Fruit fly (Drosophila melanogaster) whole organism, embryonic: ENCODE data around the gene CG8892.

Source experiments
- Bteb2 ChIP-seq: fragments of 200-800 bp; sonication (Bioruptor generic); optimal IDR thresholded peaks from 2 replicates; lab custom pipeline; 2016; ENCODE audit warnings: missing biosample characterization, missing genetic modification characterization
- C15 ChIP-seq: fragments of 200-800 bp; sonication (Bioruptor generic); IDR thresholded peaks from 3 replicates; pipeline ENCODE4 v1.3.6; 2022; ENCODE audit warnings: missing biosample characterization, missing genetic modification characterization
- CG10209 ChIP-seq: fragments of 200-800 bp; sonication (Bioruptor generic); optimal IDR thresholded peaks from 3 replicates; lab custom pipeline; 2017; ENCODE audit warnings: missing biosample characterization, mild to moderate bottlenecking, missing genetic modification characterization, missing genetic modification reagents
- CG12236 ChIP-seq: fragments of 200-800 bp; sonication (Bioruptor generic); optimal IDR thresholded peaks from 2 replicates; lab custom pipeline; 2016; ENCODE audit warnings: missing biosample characterization, missing genetic modification characterization
- CG1233 ChIP-seq: fragments of 200-800 bp; sonication (Bioruptor generic); optimal IDR thresholded peaks from 4 replicates; lab custom pipeline; 2018; ENCODE audit warnings: missing biosample characterization, mild to moderate bottlenecking, missing genetic modification characterization
- CG13287 ChIP-seq: fragments of 200-800 bp; sonication (Bioruptor generic); IDR thresholded peaks from 2 replicates; pipeline ENCODE4 v1.3.6; 2022; ENCODE audit warnings: missing biosample characterization, missing genetic modification characterization; ENCODE audit not compliant: partially characterized antibody
- CG17186 ChIP-seq: fragments of 200-800 bp; sonication (Bioruptor generic); optimal IDR thresholded peaks from 3 replicates; lab custom pipeline; 2017; ENCODE audit warnings: missing biosample characterization, missing genetic modification reagents, missing genetic modification characterization
- CG18011 ChIP-seq: fragments of 200-800 bp; sonication (Bioruptor generic); optimal IDR thresholded peaks from 2 replicates; lab custom pipeline; 2017; ENCODE audit warnings: missing biosample characterization, missing genetic modification characterization, mild to moderate bottlenecking, moderate library complexity, missing genotype
- CG18262 ChIP-seq: fragments of 200-800 bp; optimal IDR thresholded peaks from 3 replicates; lab custom pipeline; 2019; ENCODE audit warnings: missing biosample characterization, mild to moderate bottlenecking, missing genetic modification characterization, moderate library complexity
- CG3726 ChIP-seq: fragments of 200-800 bp; sonication (Bioruptor generic); IDR thresholded peaks from 3 replicates; pipeline ENCODE4, ENCODE4 v1.3.6; 2022; ENCODE audit warnings: missing biosample characterization, missing genetic modification characterization
- CG3995 ChIP-seq: fragments of 200-800 bp; sonication (Bioruptor generic); optimal IDR thresholded peaks from 3 replicates; lab custom pipeline; 2016; ENCODE audit warnings: missing biosample characterization, missing genetic modification characterization
- CG43689 ChIP-seq: fragments of 200-800 bp; sonication (Bioruptor generic); IDR thresholded peaks from 2 replicates; pipeline ENCODE4 v1.3.6; 2022; ENCODE audit warnings: missing biosample characterization, missing genetic modification characterization
- CG5245 ChIP-seq: fragments of 200-800 bp; sonication (Bioruptor generic); optimal IDR thresholded peaks from 3 replicates; lab custom pipeline; 2016; ENCODE audit warnings: missing biosample characterization, missing genetic modification characterization
- CG6791 ChIP-seq: fragments of 200-800 bp; sonication (Bioruptor generic); IDR thresholded peaks from 3 replicates; pipeline ENCODE4 v1.3.6; 2022; ENCODE audit warnings: missing biosample characterization, missing genetic modification characterization; ENCODE audit not compliant: partially characterized antibody
- CG7271 ChIP-seq: fragments of 200-800 bp; sonication (Bioruptor generic); optimal IDR thresholded peaks from 2 replicates; lab custom pipeline; 2018; ENCODE audit warnings: missing biosample characterization, mild to moderate bottlenecking, missing genetic modification characterization, moderate library complexity
- CG7745 ChIP-seq: fragments of 200-800 bp; sonication (Bioruptor generic); optimal IDR thresholded peaks from 2 replicates; lab custom pipeline; 2018; ENCODE audit warnings: missing biosample characterization, mild to moderate bottlenecking, missing genetic modification characterization, moderate library complexity
- CG7987 ChIP-seq: fragments of 200-800 bp; sonication (Bioruptor generic); optimal IDR thresholded peaks from 2 replicates; lab custom pipeline; 2018; ENCODE audit warnings: missing biosample characterization, mild to moderate bottlenecking, missing genetic modification characterization, moderate library complexity
- CG8478 ChIP-seq: fragments of >200 bp; optimal IDR thresholded peaks from 2 replicates; lab custom pipeline; 2018
- CG9215 ChIP-seq: fragments of 200-800 bp; sonication (Bioruptor generic); IDR thresholded peaks from 2 replicates; pipeline ENCODE4 v1.3.6; 2022; ENCODE audit warnings: missing biosample characterization, missing genetic modification characterization
- Dbx ChIP-seq: fragments of 200-800 bp; sonication (Bioruptor generic); IDR thresholded peaks from 3 replicates; pipeline ENCODE4 v1.3.6; 2022; ENCODE audit warnings: missing biosample characterization, missing genetic modification characterization
- Dip2 ChIP-seq: fragments of 200-800 bp; sonication (Bioruptor generic); IDR thresholded peaks from 2 replicates; pipeline ENCODE4 v1.3.6; 2022; ENCODE audit warnings: missing biosample characterization, missing genetic modification characterization
- Hand ChIP-seq: fragments of 200-800 bp; sonication (Bioruptor generic); optimal IDR thresholded peaks from 2 replicates; lab custom pipeline; 2017; ENCODE audit warnings: mild to moderate bottlenecking, missing biosample characterization, missing genetic modification reagents, missing genetic modification characterization
- HmgD ChIP-seq: fragments of 200-800 bp; sonication (Bioruptor generic); optimal IDR thresholded peaks from 3 replicates; lab custom pipeline; 2016; ENCODE audit warnings: missing biosample characterization, missing genetic modification characterization
- Kr ChIP-seq: fragments of 200-800 bp; sonication (Bioruptor generic); optimal IDR thresholded peaks from 2 replicates; lab custom pipeline; 2017; ENCODE audit warnings: missing biosample characterization, mild to moderate bottlenecking, missing genetic modification characterization
- MESR4 ChIP-seq: fragments of 200-800 bp; sonication (Bioruptor generic); optimal IDR thresholded peaks from 2 replicates; lab custom pipeline; 2018; ENCODE audit warnings: missing biosample characterization, mild to moderate bottlenecking, missing genetic modification characterization, moderate library complexity
- Nf-YC ChIP-seq: fragments of 200-800 bp; optimal IDR thresholded peaks from 3 replicates; lab custom pipeline; 2019; ENCODE audit warnings: missing biosample characterization, mild to moderate bottlenecking, missing genetic modification characterization, moderate library complexity
- PHDP ChIP-seq: fragments of 200-800 bp; sonication (Bioruptor generic); optimal IDR thresholded peaks from 3 replicates; lab custom pipeline; 2018; ENCODE audit warnings: missing biosample characterization, mild to moderate bottlenecking, missing genetic modification characterization, moderate library complexity
- Stat92E ChIP-seq, 3 experiments: fragments of >200 bp in 2 of 3; fragments of 200-800 bp in 1 of 3; sonication (Bioruptor generic) in 1 of 3; optimal IDR thresholded peaks; 2 replicates each; lab custom pipeline; 2017 to 2019; ENCODE audit warnings: missing biosample characterization in 3 of 3, missing genetic modification characterization in 3 of 3, mild to moderate bottlenecking in 1 of 3, moderate library complexity in 1 of 3
- TFAM ChIP-seq: fragments of 200-800 bp; sonication (Bioruptor generic); optimal IDR thresholded peaks from 2 replicates; lab custom pipeline; 2017; ENCODE audit warnings: missing biosample characterization, missing genetic modification characterization, inconsistent platforms
- Usf ChIP-seq: fragments of 200-800 bp; sonication (Bioruptor generic); optimal IDR thresholded peaks from 2 replicates; lab custom pipeline; 2017; ENCODE audit warnings: missing genotype, missing biosample characterization, missing genetic modification characterization
- bigmax ChIP-seq: fragments of 200-800 bp; sonication (Bioruptor generic); optimal IDR thresholded peaks from 2 replicates; lab custom pipeline; 2018; ENCODE audit warnings: missing biosample characterization, mild to moderate bottlenecking, missing genetic modification characterization
- cato ChIP-seq: fragments of 200-800 bp; sonication (Bioruptor generic); optimal IDR thresholded peaks from 2 replicates; lab custom pipeline; 2016; ENCODE audit warnings: missing biosample characterization, missing genetic modification characterization, borderline replicate concordance
- chn ChIP-seq: fragments of 200-800 bp; sonication (Bioruptor generic); optimal IDR thresholded peaks from 2 replicates; lab custom pipeline; 2016; ENCODE audit warnings: missing biosample characterization, missing genetic modification characterization
- danr ChIP-seq: fragments of 200-800 bp; sonication (Bioruptor generic); IDR thresholded peaks from 2 replicates; pipeline ENCODE4 v1.3.6; 2022; ENCODE audit warnings: missing biosample characterization, missing genetic modification characterization
- fd102C ChIP-seq: fragments of 200-800 bp; sonication (Bioruptor generic); optimal IDR thresholded peaks from 2 replicates; lab custom pipeline; 2018; ENCODE audit warnings: missing biosample characterization, mild to moderate bottlenecking, missing genetic modification characterization, moderate library complexity
- gcm ChIP-seq: fragments of 200-800 bp; sonication (Bioruptor generic); optimal IDR thresholded peaks from 2 replicates; lab custom pipeline; 2019; ENCODE audit warnings: missing biosample characterization, mild to moderate bottlenecking, missing genetic modification characterization, moderate library complexity
- inv ChIP-seq: fragments of 200-800 bp; sonication (Bioruptor generic); IDR thresholded peaks from 2 replicates; pipeline ENCODE4 v1.3.6; 2022; ENCODE audit warnings: missing biosample characterization, missing genetic modification characterization; ENCODE audit not compliant: partially characterized antibody
- lola ChIP-seq, 3 experiments: fragments of >200 bp in 2 of 3; fragments of 200-800 bp in 1 of 3; sonication (Bioruptor generic) in 1 of 3; optimal IDR thresholded peaks; 2 replicates each; lab custom pipeline; 2017 to 2019; ENCODE audit warnings: missing biosample characterization in 3 of 3, missing genetic modification characterization in 3 of 3, mild to moderate bottlenecking in 1 of 3, moderate library complexity in 1 of 3
- nom ChIP-seq: fragments of 200-800 bp; sonication (Bioruptor generic); optimal IDR thresholded peaks from 2 replicates; lab custom pipeline; 2017; ENCODE audit warnings: missing biosample characterization, missing genetic modification characterization, mild to moderate bottlenecking, moderate library complexity, missing genetic modification reagents
- pan ChIP-seq, 4 experiments: fragments of >200 bp in 3 of 4; fragments of 200-800 bp in 1 of 4; sonication (Bioruptor generic) in 1 of 4; optimal IDR thresholded peaks in 3 of 4; IDR thresholded peaks in 1 of 4; 2 replicates each; pipeline versions ENCODE4 v1.3.6 to Lab custom; 2017 to 2022; ENCODE audit warnings: missing biosample characterization in 2 of 4, missing genetic modification characterization in 2 of 4, mixed read lengths in 1 of 4
- peb ChIP-seq: fragments of 200-800 bp; sonication (Bioruptor generic); IDR thresholded peaks from 2 replicates; pipeline ENCODE4 v1.3.6; 2022; ENCODE audit warnings: missing biosample characterization, missing genetic modification characterization
- ranshi ChIP-seq: fragments of 200-800 bp; sonication (Bioruptor generic); IDR thresholded peaks from 2 replicates; pipeline ENCODE4 v1.3.6; 2022; ENCODE audit warnings: missing biosample characterization, missing genetic modification characterization
- run ChIP-seq: fragments of 200-800 bp; sonication (Bioruptor generic); optimal IDR thresholded peaks from 3 replicates; lab custom pipeline; 2018; ENCODE audit warnings: missing biosample characterization, mild to moderate bottlenecking, missing genetic modification characterization
- scrt ChIP-seq: fragments of 200-800 bp; sonication (Bioruptor generic); optimal IDR thresholded peaks from 2 replicates; lab custom pipeline; 2018; ENCODE audit warnings: missing biosample characterization, mild to moderate bottlenecking, missing genetic modification characterization, moderate library complexity
- tgo ChIP-seq: fragments of 200-800 bp; sonication (Bioruptor generic); IDR thresholded peaks from 3 replicates; pipeline ENCODE4 v1.3.6; 2022; ENCODE audit warnings: missing biosample characterization, missing genetic modification characterization
- toy ChIP-seq: fragments of 200-800 bp; sonication (Bioruptor generic); IDR thresholded peaks from 2 replicates; pipeline ENCODE4 v1.3.6; 2022; ENCODE audit warnings: missing biosample characterization, missing genetic modification characterization
- wek ChIP-seq: fragments of 200-800 bp; sonication (Bioruptor generic); optimal IDR thresholded peaks from 3 replicates; lab custom pipeline; 2018; ENCODE audit warnings: missing biosample characterization, mild to moderate bottlenecking, missing genetic modification characterization, moderate library complexity

CG8892 gene

DNA sequence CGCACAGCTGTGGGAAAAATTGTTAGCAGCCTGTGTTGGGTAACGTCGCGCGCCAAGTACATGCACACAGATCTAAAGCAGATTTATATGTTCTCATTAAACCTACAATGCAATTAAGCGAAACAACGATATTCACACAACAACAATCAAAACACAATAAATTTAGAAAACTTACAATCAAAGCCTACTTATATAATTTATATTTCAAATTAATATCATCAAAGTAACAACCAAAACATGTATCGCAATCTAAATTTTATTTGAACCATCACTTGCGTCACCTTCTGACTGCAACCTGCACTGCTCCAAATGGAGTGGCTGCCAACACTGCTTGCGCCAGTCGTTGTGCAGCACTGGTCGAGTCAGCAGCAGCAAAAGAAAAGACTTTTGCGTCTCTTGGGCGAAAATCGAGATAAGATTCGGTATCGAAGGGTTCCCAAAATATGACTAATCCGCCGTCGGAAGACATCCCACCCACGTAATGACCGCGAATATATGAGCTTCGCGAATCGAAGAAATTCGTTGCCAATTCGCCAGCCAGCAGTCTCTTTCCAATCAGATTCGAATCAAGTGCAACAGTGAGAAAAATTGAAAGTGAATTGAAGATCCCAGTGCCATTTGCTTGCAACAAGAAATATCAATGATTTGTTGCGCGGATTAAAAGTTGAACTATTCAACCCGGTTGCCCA is at the start of gene CG8892, which contains the start of gene CG34126 (continued):
- peak; percentile 92 for TF ChIP-seq Nf-YC (tag; lab: Kevin White, UChicago)
- no peak for TF ChIP-seq bigmax
- peak; percentile 66 for TF ChIP-seq MESR4 (GFP tag; lab: Kevin White, UChicago)
- TF ChIP-seq inv: no peak
- TF ChIP-seq CG12236 (GFP tag; lab: Kevin White, UChicago): peak; percentile 87
- peak; percentile 98 for TF ChIP-seq chn (GFP tag; lab: Kevin White, UChicago)
- TF ChIP-seq peb (GFP tag; lab: Robert Waterston, UW): peak; percentile 93
- TF ChIP-seq CG6791 (GFP tag; lab: Robert Waterston, UW): 0 out of 3 replicates have a peak, but pooled peaks have one; percentile 19
- TF ChIP-seq Kr (GFP tag; lab: Kevin White, UChicago): peak; percentile 61
- TF ChIP-seq CG3726 (GFP tag; lab: Robert Waterston, UW): peak; percentile 92; the same call in 2 of the 3 replicates
- TF ChIP-seq CG18011: peak; percentile 90
- TF ChIP-seq lola (GFP tag; optimal IDR thresholded peaks at IDR 0.05; lab: Kevin White, UChicago): peak in 1 of 3 experiments; percentile 98
- peak; percentile 89 for TF ChIP-seq CG43689
- TF ChIP-seq pan (optimal IDR thresholded peaks at IDR 0.05; lab: Kevin White, UChicago): no peak
- peak in 1 of 2 experiments; percentile 94 for TF ChIP-seq pan (GFP tag; optimal IDR thresholded peaks at IDR 0.05 in 1 of 2, IDR thresholded peaks at IDR 0.05 in 1 of 2)
- TF ChIP-seq Usf (GFP tag; lab: Kevin White, UChicago): peak; percentile 98
- peak; percentile 90 for TF ChIP-seq HmgD (GFP tag; lab: Kevin White, UChicago)
- peak; percentile 71 for TF ChIP-seq Dip2 (GFP tag; lab: Robert Waterston, UW)
- peak; percentile 82 for TF ChIP-seq run (tag; lab: Kevin White, UChicago)
- peak; percentile 96 for TF ChIP-seq CG5245 (GFP tag; lab: Kevin White, UChicago)
- peak; percentile 98 for TF ChIP-seq Dbx
- peak; percentile 97 for TF ChIP-seq CG18262 (tag; lab: Kevin White, UChicago)
- TF ChIP-seq cato (GFP tag; lab: Kevin White, UChicago): peak; percentile 98
- peak; percentile 89 for TF ChIP-seq TFAM (GFP tag; lab: Kevin White, UChicago)
- TF ChIP-seq Stat92E (GFP tag; optimal IDR thresholded peaks at IDR 0.05; lab: Kevin White, UChicago): peak in 1 of 3 experiments; percentile 76
- peak; percentile 97 for TF ChIP-seq CG1233 (GFP tag; lab: Kevin White, UChicago)
- peak; percentile 83 for TF ChIP-seq CG3995 (GFP tag; lab: Kevin White, UChicago)
- TF ChIP-seq scrt (GFP tag; lab: Kevin White, UChicago): peak; percentile 91
- TF ChIP-seq CG10209 (GFP tag; lab: Kevin White, UChicago): peak; percentile 98
- TF ChIP-seq fd102C (GFP tag; lab: Kevin White, UChicago): peak; percentile 68
- peak; percentile 96 for TF ChIP-seq PHDP
- peak; percentile 92 for TF ChIP-seq CG7987 (GFP tag; lab: Kevin White, UChicago)
- TF ChIP-seq wek (GFP tag; lab: Kevin White, UChicago): peak; percentile 65
- peak; percentile 94 for TF ChIP-seq danr
- peak; percentile 88 for TF ChIP-seq nom (GFP tag; lab: Kevin White, UChicago)
- peak; percentile 97 for TF ChIP-seq CG9215
- peak; percentile 94 for TF ChIP-seq Bteb2 (GFP tag; lab: Kevin White, UChicago)
- peak; percentile 94 for TF ChIP-seq ranshi (GFP tag; lab: Robert Waterston, UW)
- TF ChIP-seq CG17186 (GFP tag; lab: Kevin White, UChicago): peak; percentile 95
- TF ChIP-seq tgo (GFP tag; lab: Robert Waterston, UW): peak; percentile 97
- TF ChIP-seq C15 (GFP tag; lab: Robert Waterston, UW): peak; percentile 89
- TF ChIP-seq Hand (GFP tag; lab: Kevin White, UChicago): peak; percentile 82
- TF ChIP-seq CG8478 (lab: Kevin White, UChicago): no peak
- peak; percentile 85 for TF ChIP-seq CG7271 (tag; lab: Kevin White, UChicago)
- peak; percentile 94 for TF ChIP-seq gcm (GFP tag; lab: Kevin White, UChicago)
- TF ChIP-seq CG13287: peak; percentile 30; the same call in 1 of the 2 replicates
- peak; percentile 93 for TF ChIP-seq toy (GFP tag; lab: Robert Waterston, UW)
- no peak for TF ChIP-seq CG7745 (tag; lab: Kevin White, UChicago)
